Worm (Caenorhabditis elegans): ENCODE results near the gene asns-2.
"Not testable (repeated sequence)": the region's sequence is repeated elsewhere in the genome, so short reads cannot be mapped to it uniquely, and the experiment has no call there.

asns-2 gene

DNA sequence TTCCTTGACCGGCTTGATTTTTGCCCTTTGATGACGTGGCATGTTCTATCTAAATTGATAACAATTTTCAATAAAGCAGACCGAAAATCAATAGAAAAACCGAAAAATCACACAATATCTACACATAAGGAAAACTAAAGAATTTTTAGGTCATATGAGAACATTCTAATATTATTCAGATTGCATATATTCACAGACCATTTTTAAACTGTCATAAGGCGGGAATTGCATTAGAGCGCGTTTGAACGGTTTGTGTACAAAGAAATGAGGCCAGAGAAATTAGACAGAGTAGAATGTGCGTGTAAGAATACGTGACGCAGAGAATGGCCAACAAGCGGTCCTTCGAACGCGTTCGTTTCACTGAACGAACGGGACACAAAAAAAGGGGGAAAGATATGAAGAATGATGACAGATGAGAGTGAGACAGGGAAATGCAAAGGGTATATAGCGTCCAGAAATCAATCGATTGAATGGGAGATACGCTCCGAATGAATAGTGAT, 13.7 kb downstream of the asns-2 start, which contains the start of gene M02D8.3:
Gene M02D8.3, minus strand, starts transcription at position 51 of the 500 bp plus-strand sequence.
- TF ChIP-seq flt-1 (GFP tag; IDR thresholded peaks at IDR 0.05), result no peak
- no peak for TF ChIP-seq T22C8.4 (GFP tag; IDR thresholded peaks at IDR 0.05)
- peak; percentile 14 for TF ChIP-seq cog-1 (tag; optimal IDR thresholded peaks at IDR 0.05)

DNA sequence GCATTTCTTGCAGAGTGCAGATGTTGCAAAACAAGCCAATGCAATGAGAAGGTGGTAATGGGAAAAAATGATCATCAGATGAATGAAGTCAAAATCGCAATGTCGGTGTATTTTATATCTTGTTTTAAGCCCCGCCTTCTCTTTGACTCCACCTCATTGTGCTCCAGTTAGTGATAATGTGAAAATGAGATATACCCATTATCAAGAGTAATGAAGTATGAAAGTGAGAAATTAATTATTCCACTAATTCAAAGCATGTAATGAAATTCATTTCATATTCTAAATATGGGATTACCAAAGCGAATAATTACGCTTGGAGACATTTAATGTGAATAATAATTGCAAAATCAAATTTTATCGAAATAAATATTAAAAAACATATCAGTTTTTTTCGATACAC, 18.9 kb downstream of the asns-2 start, which contains the start of gene M02D8.6:
Gene M02D8.6, minus strand, starts transcription at position 101 of the 400 bp plus-strand sequence.
- not testable (repeated sequence) for TF ChIP-seq ztf-29 (GFP tag; IDR thresholded peaks at IDR 0.05); klf-2 (GFP tag; conservative IDR thresholded peaks at IDR 0.05); med-1 (GFP tag; optimal IDR thresholded peaks at IDR 0.05; ENCODE audit: insufficient read depth)

DNA sequence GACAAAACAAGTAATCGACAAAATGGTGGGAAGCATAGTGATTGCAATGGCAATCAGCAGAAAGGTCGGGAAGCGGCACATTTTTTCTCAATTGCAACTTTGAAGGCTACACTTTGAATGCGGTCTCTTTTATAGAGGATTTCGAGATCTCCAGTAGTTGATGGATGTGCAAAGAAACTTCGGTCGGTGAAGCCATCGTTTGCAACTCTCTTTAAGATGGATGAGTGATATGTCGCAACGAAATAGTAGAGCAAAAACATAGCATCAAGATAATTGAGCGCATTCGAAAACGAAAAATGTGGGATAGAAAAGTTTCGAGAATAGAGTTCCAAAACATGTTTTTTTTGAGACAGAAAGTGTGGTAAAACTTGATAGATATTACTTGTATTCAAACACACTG, 23.4 kb downstream of the asns-2 start, which contains the start of gene EGAP4.1:
Gene EGAP4.1, minus strand, starts transcription at position 101 of the 400 bp plus-strand sequence.
- TF ChIP-seq cog-1 (tag; optimal IDR thresholded peaks at IDR 0.05) (no peak), flt-1 (GFP tag; IDR thresholded peaks at IDR 0.05) (no peak), ztf-23 (GFP tag; IDR thresholded peaks at IDR 0.05) (no peak), ref-1 (GFP tag; conservative IDR thresholded peaks at IDR 0.05) (no peak), klf-2 (GFP tag; conservative IDR thresholded peaks at IDR 0.05) (no peak), T22C8.4 (GFP tag; IDR thresholded peaks at IDR 0.05) (no peak), tab-1 (GFP tag; IDR thresholded peaks at IDR 0.05) (no peak), ztf-29 (GFP tag; IDR thresholded peaks at IDR 0.05) (no peak), med-1 (GFP tag; optimal IDR thresholded peaks at IDR 0.05; ENCODE audit: insufficient read depth) (no peak)

DNA sequence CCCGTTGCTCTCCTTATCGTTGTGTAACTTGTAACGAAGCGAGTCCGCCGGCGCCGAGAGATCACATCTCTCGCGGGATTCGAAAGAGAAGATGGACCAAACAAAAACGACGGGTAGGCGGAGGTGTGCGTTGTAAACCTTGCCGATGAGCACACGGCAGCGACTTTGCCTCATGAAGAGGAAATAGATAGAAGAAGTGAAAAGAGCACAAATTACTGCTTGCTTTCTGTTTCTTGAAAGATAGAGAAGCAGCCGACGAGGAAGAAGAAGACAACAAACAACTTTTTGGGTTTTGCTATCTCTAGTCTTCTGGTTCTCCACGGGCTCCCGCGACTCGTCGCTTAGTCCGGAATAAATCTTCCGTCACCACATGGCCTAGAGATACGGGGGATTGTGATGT, 26.9 kb downstream of the asns-2 start:
- no peak for TF ChIP-seq ref-1 (GFP tag; conservative IDR thresholded peaks at IDR 0.05)
- TF ChIP-seq cog-1 (tag; optimal IDR thresholded peaks at IDR 0.05), result peak; percentile 14
- no peak for TF ChIP-seq flt-1 (GFP tag; IDR thresholded peaks at IDR 0.05)

DNA sequence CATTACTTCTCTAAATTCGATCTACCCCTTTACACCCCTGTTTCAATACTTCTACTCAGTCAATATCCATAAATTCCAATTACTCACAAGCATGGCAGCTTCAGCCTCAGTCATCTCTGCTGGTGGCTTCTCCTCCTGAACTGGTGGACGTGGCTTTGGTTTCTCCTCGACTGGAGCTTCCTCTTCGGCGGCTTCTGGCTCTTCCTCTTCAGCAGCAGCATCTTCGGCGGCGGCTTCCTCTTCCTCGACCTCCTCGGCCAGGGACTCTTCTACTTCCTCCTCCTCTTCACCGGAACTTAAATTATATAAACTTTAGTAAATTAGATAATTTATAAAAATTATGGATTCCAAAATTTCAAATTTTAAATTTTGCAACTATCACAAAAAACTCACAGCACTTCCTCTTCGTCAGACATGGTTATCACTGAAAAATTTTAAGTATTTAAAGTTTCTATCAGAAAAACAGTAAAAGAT, 27.6 kb downstream of the asns-2 start, which contains the start of gene tnt-2:
Gene tnt-2, minus strand, starts transcription at position 424 of the 474 bp plus-strand sequence.
- TF ChIP-seq T22C8.4 (GFP tag; IDR thresholded peaks at IDR 0.05), result no peak
- TF ChIP-seq klf-2 (GFP tag; conservative IDR thresholded peaks at IDR 0.05), result no peak
- no peak for TF ChIP-seq cog-1 (tag; optimal IDR thresholded peaks at IDR 0.05)
- no peak for TF ChIP-seq ztf-23 (GFP tag; IDR thresholded peaks at IDR 0.05)
- no peak for TF ChIP-seq med-1 (GFP tag; optimal IDR thresholded peaks at IDR 0.05; ENCODE audit: insufficient read depth)
- TF ChIP-seq tab-1 (GFP tag; IDR thresholded peaks at IDR 0.05), result no peak
- TF ChIP-seq flt-1 (GFP tag; IDR thresholded peaks at IDR 0.05), result no peak
- no peak for TF ChIP-seq ref-1 (GFP tag; conservative IDR thresholded peaks at IDR 0.05)
- no peak for TF ChIP-seq ztf-29 (GFP tag; IDR thresholded peaks at IDR 0.05)

DNA sequence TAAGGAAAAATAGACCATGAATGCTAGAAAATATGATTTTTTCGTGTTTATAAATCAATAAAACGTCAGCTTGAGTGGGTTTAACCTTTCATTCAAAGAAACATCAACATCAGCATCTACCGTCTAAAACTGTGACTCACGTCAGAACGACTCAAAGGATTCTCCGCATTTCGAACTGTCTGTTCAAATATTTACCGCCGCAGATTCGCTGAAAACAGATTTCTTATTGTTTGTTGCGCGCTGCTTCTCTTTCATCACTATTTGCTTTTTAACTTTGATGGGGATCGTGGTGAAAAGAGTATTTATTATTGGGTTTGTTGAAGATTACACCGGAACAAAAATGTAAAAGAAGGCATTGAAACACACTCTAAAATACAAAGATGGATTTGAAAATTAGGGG, 29.5 kb downstream of the asns-2 start:
- no peak for TF ChIP-seq cog-1 (tag; optimal IDR thresholded peaks at IDR 0.05)
- TF ChIP-seq ztf-29 (GFP tag; IDR thresholded peaks at IDR 0.05), result no peak
- no peak for TF ChIP-seq ztf-23 (GFP tag; IDR thresholded peaks at IDR 0.05)
- TF ChIP-seq klf-2 (GFP tag; conservative IDR thresholded peaks at IDR 0.05), result no peak
- TF ChIP-seq tab-1 (GFP tag; IDR thresholded peaks at IDR 0.05), result no peak
- no peak for TF ChIP-seq T22C8.4 (GFP tag; IDR thresholded peaks at IDR 0.05)
- no peak for TF ChIP-seq flt-1 (GFP tag; IDR thresholded peaks at IDR 0.05)

DNA sequence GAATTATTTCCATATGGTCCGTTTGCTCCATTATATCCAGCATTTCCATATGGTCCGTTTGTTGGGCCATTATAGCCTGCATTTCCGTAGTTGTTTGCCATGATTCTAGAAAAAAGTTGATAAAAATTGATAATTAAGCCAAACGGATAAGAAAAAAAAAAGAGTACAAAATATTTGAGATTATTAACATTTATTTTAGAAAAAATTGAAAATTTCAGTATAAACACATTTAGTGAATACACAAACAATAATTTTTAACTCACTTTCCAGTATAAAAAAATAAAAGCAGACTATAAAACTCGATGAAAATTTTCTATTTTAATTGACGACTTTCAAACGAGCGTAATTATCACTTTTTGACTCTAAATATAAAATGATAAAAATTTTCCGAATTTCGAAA, 30.1 kb downstream of the asns-2 start, which contains the start of gene F53A9.9:
Gene F53A9.9, minus strand, starts transcription at position 101 of the 400 bp plus-strand sequence.
- TF ChIP-seq flt-1 (GFP tag; IDR thresholded peaks at IDR 0.05), result no peak
- no peak for TF ChIP-seq T22C8.4 (GFP tag; IDR thresholded peaks at IDR 0.05)
- TF ChIP-seq ztf-23 (GFP tag; IDR thresholded peaks at IDR 0.05), result no peak
- TF ChIP-seq ref-1 (GFP tag; conservative IDR thresholded peaks at IDR 0.05), result no peak
- TF ChIP-seq ztf-29 (GFP tag; IDR thresholded peaks at IDR 0.05), result no peak
- no peak for TF ChIP-seq med-1 (GFP tag; optimal IDR thresholded peaks at IDR 0.05; ENCODE audit: insufficient read depth)
- no peak for TF ChIP-seq tab-1 (GFP tag; IDR thresholded peaks at IDR 0.05)
- no peak for TF ChIP-seq klf-2 (GFP tag; conservative IDR thresholded peaks at IDR 0.05)

DNA sequence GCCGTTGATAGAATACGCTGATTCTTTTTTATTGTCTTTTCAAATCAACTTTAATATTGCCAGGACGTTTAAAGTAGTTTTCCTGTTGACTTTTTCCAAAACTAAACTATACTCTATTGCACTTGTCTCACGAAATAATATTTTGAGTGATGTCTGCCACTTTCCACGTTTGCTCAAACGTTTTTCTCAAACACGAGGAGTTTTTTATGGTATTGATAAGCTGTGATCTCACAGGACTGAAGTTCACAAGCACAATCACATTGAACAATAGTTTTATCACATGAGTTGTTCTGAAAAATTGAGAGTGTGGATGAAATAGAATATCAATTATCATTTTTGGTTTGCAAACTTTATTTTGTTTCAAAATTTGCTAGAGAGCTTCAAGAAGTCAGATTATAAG, 30.9 kb downstream of the asns-2 start:
- TF ChIP-seq cog-1 (tag; optimal IDR thresholded peaks at IDR 0.05) (no peak), tab-1 (GFP tag; IDR thresholded peaks at IDR 0.05) (no peak), ztf-23 (GFP tag; IDR thresholded peaks at IDR 0.05) (no peak)

DNA sequence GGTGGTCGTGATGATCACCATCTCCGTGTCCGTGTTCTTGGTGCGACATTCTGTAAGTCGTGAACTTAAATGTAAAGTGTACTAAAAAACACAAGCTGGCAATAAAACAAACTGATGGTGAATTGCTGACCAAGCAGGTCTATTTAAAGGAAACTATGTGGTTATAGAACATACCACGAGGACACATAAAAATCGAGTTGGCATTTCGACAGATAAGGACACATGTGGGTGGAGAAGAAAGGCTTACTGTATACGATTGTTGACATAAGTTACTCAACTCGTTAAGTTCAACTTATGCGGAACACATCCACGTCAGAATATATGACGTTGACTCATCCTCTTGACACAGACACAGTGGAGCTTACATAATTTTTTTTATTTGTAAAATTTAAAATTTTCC, 31.9 kb downstream of the asns-2 start, which contains the start of gene F53A9.8:
Gene F53A9.8, minus strand, starts transcription at position 49 of the 400 bp plus-strand sequence.
- TF ChIP-seq ztf-23 (GFP tag; IDR thresholded peaks at IDR 0.05) (no peak), flt-1 (GFP tag; IDR thresholded peaks at IDR 0.05) (no peak), ref-1 (GFP tag; conservative IDR thresholded peaks at IDR 0.05) (no peak), cog-1 (tag; optimal IDR thresholded peaks at IDR 0.05) (no peak), T22C8.4 (GFP tag; IDR thresholded peaks at IDR 0.05) (no peak), tab-1 (GFP tag; IDR thresholded peaks at IDR 0.05) (no peak), med-1 (GFP tag; optimal IDR thresholded peaks at IDR 0.05; ENCODE audit: insufficient read depth) (no peak), ztf-29 (GFP tag; IDR thresholded peaks at IDR 0.05) (no peak), klf-2 (GFP tag; conservative IDR thresholded peaks at IDR 0.05) (no peak)

DNA sequence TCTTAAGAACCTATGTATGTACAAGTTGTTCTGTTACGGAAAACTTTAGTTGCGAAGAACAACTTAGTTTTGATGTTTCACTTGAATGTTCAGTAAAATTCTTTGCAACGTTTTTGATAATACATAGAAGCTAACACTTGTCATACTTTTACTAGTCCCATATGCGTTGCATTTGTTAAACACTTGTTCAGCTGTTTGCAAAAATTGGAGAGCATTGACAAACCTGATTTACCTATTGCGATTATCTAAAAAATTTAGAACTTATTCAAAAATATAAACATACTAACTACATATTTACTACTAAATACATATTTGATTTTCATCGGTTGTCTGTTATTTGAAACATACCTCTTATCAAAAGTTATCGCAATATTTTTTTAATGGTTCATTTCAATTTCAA, 32.6 kb downstream of the asns-2 start:
- TF ChIP-seq med-1 (GFP tag; optimal IDR thresholded peaks at IDR 0.05; ENCODE audit: insufficient read depth), result no peak
- no peak for TF ChIP-seq flt-1 (GFP tag; IDR thresholded peaks at IDR 0.05)
- no peak for TF ChIP-seq tab-1 (GFP tag; IDR thresholded peaks at IDR 0.05)
- TF ChIP-seq ztf-29 (GFP tag; IDR thresholded peaks at IDR 0.05), result no peak
- TF ChIP-seq cog-1 (tag; optimal IDR thresholded peaks at IDR 0.05), result no peak
- TF ChIP-seq ref-1 (GFP tag; conservative IDR thresholded peaks at IDR 0.05), result no peak
- no peak for TF ChIP-seq ztf-23 (GFP tag; IDR thresholded peaks at IDR 0.05)
- no peak for TF ChIP-seq T22C8.4 (GFP tag; IDR thresholded peaks at IDR 0.05)
